Worm (Caenorhabditis elegans): ENCODE measurements around the gene B0547.2.

ce11 chrIV:5658225-5658624 is 12.4 kb downstream of the B0547.2 start:
- TF ChIP-seq flt-1 (GFP tag; IDR thresholded peaks at IDR 0.05) (no peak), klf-2 (GFP tag; conservative IDR thresholded peaks at IDR 0.05) (no peak), ztf-23 (GFP tag; IDR thresholded peaks at IDR 0.05) (no peak)

Measured in whole organism, midembryonic.